Worm (Caenorhabditis elegans): ENCODE results near the gene twk-18.

- TF ChIP-seq nfya-1 (tag; optimal IDR thresholded peaks at IDR 0.05; ENCODE audit: insufficient read depth) (no peak), elt-2 (tag; optimal IDR thresholded peaks at IDR 0.05) (no peak), ceh-82 (tag; optimal IDR thresholded peaks at IDR 0.05) (no peak), egl-5 (tag; optimal IDR thresholded peaks at IDR 0.05) (no peak), snpc-4 (tag; optimal IDR thresholded peaks at IDR 0.05) (no peak)
Measured at ce11 chrX:8987828-8988227, at the start of gene twk-18.
